Worm (Caenorhabditis elegans) whole organism, mixed stage, embryonic: Measurements from ENCODE around the gene ceh-87.

ENCODE experiments used
- M03D4.4 ChIP-seq: sonication (generic microtip); optimal IDR thresholded peaks from 2 replicates; lab custom pipeline; 2017; ENCODE audit warnings: mild to moderate bottlenecking, missing genetic modification characterization, missing compliant biosample characterization
- ceh-39 ChIP-seq: fragments of 150-350 bp; optimal IDR thresholded peaks from 2 replicates; lab custom pipeline; 2014; ENCODE audit warnings: missing biosample characterization, missing genetic modification characterization
- ces-1 ChIP-seq: fragments of 150-350 bp; optimal IDR thresholded peaks from 2 replicates; lab custom pipeline; 2014; ENCODE audit warnings: missing biosample characterization, missing genetic modification reagents, missing genetic modification characterization
- cnd-1 ChIP-seq: fragments of 200-800 bp; sonication (Bioruptor generic); optimal IDR thresholded peaks from 2 replicates; lab custom pipeline; 2018; ENCODE audit warnings: mild to moderate bottlenecking, missing genetic modification characterization, missing compliant biosample characterization
- drap-1 ChIP-seq: fragments of 200-800 bp; sonication (Bioruptor generic); optimal IDR thresholded peaks from 3 replicates; lab custom pipeline; 2018; ENCODE audit warnings: mild to moderate bottlenecking, missing genetic modification characterization, missing compliant biosample characterization
- elt-1 ChIP-seq: sonication (generic microtip); optimal IDR thresholded peaks from 2 replicates; lab custom pipeline; 2017; ENCODE audit warnings: missing genetic modification characterization, mild to moderate bottlenecking, missing compliant biosample characterization, antibody characterized with exemption, moderate library complexity, borderline replicate concordance; ENCODE audit not compliant: insufficient read depth
- elt-3 ChIP-seq: fragments of 150-350 bp; optimal IDR thresholded peaks from 2 replicates; lab custom pipeline; 2014; ENCODE audit warnings: missing biosample characterization, missing genetic modification characterization
- flh-1 ChIP-seq: fragments of 200-800 bp; sonication (Bioruptor generic); optimal IDR thresholded peaks from 2 replicates; lab custom pipeline; 2018; ENCODE audit warnings: mild to moderate bottlenecking, missing genetic modification characterization, moderate library complexity, missing compliant biosample characterization
- ham-2 ChIP-seq: fragments of 200-800 bp; sonication (Bioruptor generic); optimal IDR thresholded peaks from 2 replicates; lab custom pipeline; 2018; ENCODE audit warnings: mild to moderate bottlenecking, missing genetic modification characterization, missing compliant biosample characterization
- hlh-1 ChIP-seq: fragments of 150-350 bp; optimal IDR thresholded peaks from 2 replicates; lab custom pipeline; 2014; ENCODE audit warnings: missing biosample characterization, missing genetic modification reagents, missing genetic modification characterization
- lin-13 ChIP-seq: fragments of 150-350 bp; optimal IDR thresholded peaks from 2 replicates; lab custom pipeline; 2014; ENCODE audit warnings: missing biosample characterization, missing genetic modification characterization
- lin-32 ChIP-seq: fragments of 200-800 bp; sonication (Bioruptor generic); optimal IDR thresholded peaks from 2 replicates; lab custom pipeline; 2018; ENCODE audit warnings: mild to moderate bottlenecking, missing genetic modification characterization, missing compliant biosample characterization
- lsy-2 ChIP-seq: fragments of 150-350 bp; optimal IDR thresholded peaks from 2 replicates; lab custom pipeline; 2014; ENCODE audit warnings: missing biosample characterization, missing genetic modification characterization
- mab-5 ChIP-seq: fragments of 150-350 bp; optimal IDR thresholded peaks from 2 replicates; lab custom pipeline; 2014; ENCODE audit warnings: missing biosample characterization, missing genetic modification characterization
- mep-1 ChIP-seq: fragments of 150-350 bp; optimal IDR thresholded peaks from 2 replicates; lab custom pipeline; 2017; ENCODE audit warnings: missing biosample characterization, missing genetic modification reagents, missing genetic modification characterization, inconsistent platforms
- mls-2 ChIP-seq: sonication (generic microtip); optimal IDR thresholded peaks from 2 replicates; lab custom pipeline; 2016; ENCODE audit warnings: mild to moderate bottlenecking, missing genetic modification characterization, moderate library complexity, missing compliant biosample characterization
- nhr-2 ChIP-seq: fragments of 150-350 bp; optimal IDR thresholded peaks from 2 replicates; lab custom pipeline; 2014; ENCODE audit warnings: missing biosample characterization, missing genetic modification characterization
- nhr-237 ChIP-seq: fragments of 150-350 bp; optimal IDR thresholded peaks from 2 replicates; lab custom pipeline; 2014; ENCODE audit warnings: missing biosample characterization, missing genetic modification characterization
- nhr-28 ChIP-seq: fragments of 150-350 bp; optimal IDR thresholded peaks from 2 replicates; lab custom pipeline; 2014; ENCODE audit warnings: missing biosample characterization, missing genetic modification characterization
- nhr-76 ChIP-seq: sonication (generic microtip); optimal IDR thresholded peaks from 2 replicates; lab custom pipeline; 2017; ENCODE audit warnings: missing biosample characterization, missing genetic modification characterization
- pha-4 ChIP-seq: fragments of 150-350 bp; optimal IDR thresholded peaks from 2 replicates; lab custom pipeline; 2018; ENCODE audit warnings: missing biosample characterization, missing genetic modification reagents, missing genetic modification characterization
- sem-2 ChIP-seq: fragments of 200-800 bp; sonication (Bioruptor generic); optimal IDR thresholded peaks from 2 replicates; lab custom pipeline; 2018; ENCODE audit warnings: mild to moderate bottlenecking, missing genetic modification characterization, missing compliant biosample characterization
- snpc-4 ChIP-seq: fragments of 150-350 bp; optimal IDR thresholded peaks from 2 replicates; lab custom pipeline; 2014; ENCODE audit warnings: missing biosample characterization, missing genetic modification characterization
- sptf-1 ChIP-seq: sonication (generic microtip); optimal IDR thresholded peaks from 2 replicates; lab custom pipeline; 2017; ENCODE audit warnings: mild to moderate bottlenecking, missing genetic modification characterization, moderate library complexity, missing compliant biosample characterization
- tbx-8 ChIP-seq: fragments of 200-800 bp; sonication (Bioruptor generic); optimal IDR thresholded peaks from 2 replicates; lab custom pipeline; 2018; ENCODE audit warnings: mild to moderate bottlenecking, missing genetic modification characterization, moderate library complexity, missing compliant biosample characterization
- unc-120 ChIP-seq: sonication (generic microtip); optimal IDR thresholded peaks from 2 replicates; lab custom pipeline; 2017; ENCODE audit warnings: missing genetic modification characterization, missing compliant biosample characterization; ENCODE audit not compliant: poor library complexity, severe bottlenecking
- unc-39 ChIP-seq: fragments of 150-350 bp; optimal IDR thresholded peaks from 2 replicates; lab custom pipeline; 2014; ENCODE audit warnings: missing biosample characterization, missing genetic modification characterization
- unc-62 ChIP-seq: fragments of 150-350 bp; optimal IDR thresholded peaks from 2 replicates; lab custom pipeline; 2014; ENCODE audit warnings: missing biosample characterization, missing genetic modification reagents, missing genetic modification characterization
- zip-8 ChIP-seq: fragments of 150-350 bp; optimal IDR thresholded peaks from 2 replicates; lab custom pipeline; 2014; ENCODE audit warnings: missing biosample characterization, missing genetic modification characterization
- ztf-11 ChIP-seq: fragments of 150-350 bp; optimal IDR thresholded peaks from 2 replicates; lab custom pipeline; 2014; ENCODE audit warnings: missing biosample characterization, missing genetic modification characterization

Gene ceh-87

DNA sequence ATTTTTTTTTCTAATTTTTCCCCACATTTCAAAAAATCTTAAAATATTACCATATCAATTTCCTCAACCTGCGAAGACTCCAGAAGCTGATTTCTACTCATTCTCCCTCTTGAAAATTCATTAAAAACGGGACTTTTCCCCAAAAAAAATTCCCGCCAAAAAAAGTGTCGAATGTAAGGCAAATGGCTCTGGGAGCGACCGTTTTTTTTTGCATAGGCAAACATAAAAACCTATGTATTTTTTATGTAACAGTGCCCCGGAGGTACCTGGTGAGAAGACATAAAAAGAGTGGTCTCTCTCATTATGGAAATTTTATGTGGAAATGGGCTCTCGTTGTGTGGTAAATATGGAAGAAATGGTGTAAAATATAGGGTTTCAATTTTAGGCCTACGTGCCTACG lies at the start of gene ceh-87:
Gene ceh-87 (minus strand): TSS at position 101 of the 400 bp plus-strand sequence.
- TF ChIP-seq lin-13 (tag; lab: Kevin White, UChicago): no peak
- no peak for TF ChIP-seq nhr-28 (tag; lab: Kevin White, UChicago)
- TF ChIP-seq mep-1 (tag; lab: Kevin White, UChicago): no peak
- no peak for TF ChIP-seq hlh-1 (tag; lab: Kevin White, UChicago)
- TF ChIP-seq ham-2 (GFP tag; lab: Kevin White, UChicago): no peak

DNA sequence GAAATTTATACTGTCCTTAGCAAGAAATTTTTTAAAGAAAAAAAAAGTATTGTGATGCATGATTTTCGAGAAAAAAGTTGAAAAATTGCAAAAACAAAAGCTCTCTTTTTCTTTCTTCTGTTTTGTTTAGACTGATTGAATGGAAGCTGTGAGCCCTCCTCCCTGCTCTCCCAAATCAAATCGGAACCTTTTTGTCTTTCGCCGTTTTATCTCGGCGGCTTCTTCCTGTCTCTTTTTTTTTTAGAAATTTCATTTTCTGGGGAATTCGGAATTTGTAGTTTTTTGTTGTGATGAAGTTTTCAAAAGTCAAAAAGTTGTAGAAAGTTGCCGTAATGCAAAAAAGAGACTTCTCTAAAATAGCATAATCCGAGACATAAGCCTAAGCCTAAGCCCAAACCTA lies 46.5 kb upstream of the ceh-87 start:
- peak; percentile 28 for TF ChIP-seq ces-1 (GFP tag; lab: Kevin White, UChicago)
- no peak for TF ChIP-seq nhr-76 (tag; lab: Kevin White, UChicago)

DNA sequence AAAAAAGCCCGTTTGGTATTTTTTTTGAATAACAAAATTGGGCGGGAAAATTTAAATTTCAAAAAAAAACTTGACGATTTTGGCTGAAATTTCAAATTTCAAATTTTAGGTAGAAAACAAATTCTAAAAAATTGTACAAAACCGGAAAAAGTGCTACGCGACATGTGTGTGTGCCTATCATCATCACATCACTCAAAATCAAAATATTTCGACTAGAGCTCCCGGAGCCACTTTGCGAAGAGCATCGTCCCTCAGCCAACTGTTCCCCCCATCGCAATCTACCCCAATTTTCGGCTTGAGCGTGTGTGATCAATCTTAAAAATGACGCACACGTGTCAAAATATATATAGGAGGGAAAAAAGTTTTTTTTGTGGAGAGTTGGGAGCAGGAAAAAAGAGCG lies 42.7 kb upstream of the ceh-87 start:
- TF ChIP-seq ztf-11 (tag; lab: Kevin White, UChicago) (no peak), ceh-39 (tag; lab: Kevin White, UChicago) (no peak), elt-1 (tag; lab: Kevin White, UChicago) (no peak), sptf-1 (tag; lab: Kevin White, UChicago) (no peak), hlh-1 (tag; lab: Kevin White, UChicago) (peak; percentile 37), unc-120 (tag; lab: Kevin White, UChicago) (peak; percentile 54), unc-62 (GFP tag; lab: Kevin White, UChicago) (peak; percentile 63), ces-1 (GFP tag; lab: Kevin White, UChicago) (no peak)
- TF ChIP-seq, all 35 proteins: peak for 3

DNA sequence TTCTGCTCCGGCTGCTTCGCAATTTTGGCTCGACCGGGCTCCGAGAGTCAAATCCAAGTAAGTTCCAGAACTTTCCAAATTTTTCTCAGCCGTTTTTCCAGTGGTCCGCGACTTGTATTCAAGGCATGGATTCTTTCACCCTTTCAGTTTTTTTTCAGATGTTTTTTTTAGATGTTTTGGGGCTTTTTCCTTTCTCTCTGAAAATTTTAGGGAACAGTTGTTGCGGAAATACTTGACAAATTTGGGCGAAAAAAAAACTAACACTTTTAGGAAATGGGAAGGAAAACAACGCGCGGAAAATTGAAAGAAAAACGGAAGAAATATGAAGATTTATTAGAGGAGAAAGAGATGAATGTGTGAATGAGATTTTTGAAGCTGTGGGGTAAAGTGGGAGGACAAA lies 41.5 kb upstream of the ceh-87 start, which contains the start of the genes T05A8.11 and nep-2:
Gene T05A8.11 (minus strand): TSS at position 101 of the 400 bp plus-strand sequence.
Gene nep-2 (minus strand): TSS at position 192 of the 400 bp plus-strand sequence.
- no peak for TF ChIP-seq cnd-1 (tag; lab: Kevin White, UChicago)
- TF ChIP-seq sptf-1 (tag; lab: Kevin White, UChicago): no peak
- TF ChIP-seq ham-2 (GFP tag; lab: Kevin White, UChicago): no peak
- no peak for TF ChIP-seq elt-3 (tag; lab: Kevin White, UChicago)
- no peak for TF ChIP-seq mab-5 (tag; lab: Kevin White, UChicago)
- no peak for TF ChIP-seq unc-120 (tag; lab: Kevin White, UChicago)
- no peak for TF ChIP-seq tbx-8 (GFP tag; lab: Kevin White, UChicago)
- no peak for TF ChIP-seq lin-13 (tag; lab: Kevin White, UChicago)
- no peak for TF ChIP-seq snpc-4 (tag; lab: Kevin White, UChicago)
- TF ChIP-seq pha-4 (tag; lab: Kevin White, UChicago): no peak
- TF ChIP-seq M03D4.4: no peak
- no peak for TF ChIP-seq ces-1 (GFP tag; lab: Kevin White, UChicago)

DNA sequence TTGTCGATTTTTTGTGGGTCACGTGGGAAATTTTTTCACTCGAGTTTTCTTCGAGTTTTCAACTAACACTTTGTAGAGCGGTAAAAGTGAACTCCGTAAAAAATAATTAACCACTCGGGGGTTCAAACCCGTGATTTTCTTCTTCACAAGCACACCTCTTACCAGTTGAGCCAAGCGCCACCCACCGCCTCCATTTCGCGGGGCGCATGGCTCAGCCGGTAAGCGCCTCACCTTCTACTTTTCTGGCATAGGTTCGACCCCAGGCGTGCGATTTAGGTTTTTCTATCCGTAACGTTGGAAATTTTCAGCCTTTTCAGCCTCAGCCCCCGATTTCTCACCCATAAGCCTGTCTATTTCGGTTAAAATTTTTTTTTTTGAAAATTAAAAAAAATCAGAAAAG lies 37.9 kb upstream of the ceh-87 start:
- TF ChIP-seq nhr-2 (tag; lab: Kevin White, UChicago): no peak
- TF ChIP-seq mab-5 (tag; lab: Kevin White, UChicago): no peak
- TF ChIP-seq unc-120 (tag; lab: Kevin White, UChicago): no peak
- no peak for TF ChIP-seq nhr-237
- no peak for TF ChIP-seq cnd-1 (tag; lab: Kevin White, UChicago)
- no peak for TF ChIP-seq hlh-1 (tag; lab: Kevin White, UChicago)
- TF ChIP-seq mls-2 (tag; lab: Kevin White, UChicago): no peak
- TF ChIP-seq unc-62 (GFP tag; lab: Kevin White, UChicago): no peak
- TF ChIP-seq ham-2 (GFP tag; lab: Kevin White, UChicago): no peak
- no peak for TF ChIP-seq tbx-8 (GFP tag; lab: Kevin White, UChicago)

DNA sequence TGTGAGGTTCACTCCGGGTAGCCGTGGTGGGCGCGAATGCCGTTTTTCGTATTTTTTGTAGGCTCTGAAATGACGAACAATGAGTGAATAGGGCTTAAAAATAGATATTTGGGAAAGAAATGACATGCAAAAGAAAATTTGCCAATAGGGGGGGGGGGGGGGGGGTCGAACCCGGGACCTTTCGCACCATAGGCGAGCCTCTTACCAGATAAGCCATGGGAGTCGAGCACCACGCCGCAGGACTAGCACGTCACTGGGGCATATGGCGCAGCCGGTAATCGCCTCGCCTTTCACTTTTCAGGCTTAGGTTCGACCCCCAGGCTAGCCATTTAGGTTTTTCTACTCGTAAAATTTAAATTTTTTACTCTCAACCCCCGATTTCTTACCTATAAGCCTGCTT lies 35.1 kb upstream of the ceh-87 start:
- TF ChIP-seq nhr-2 (tag; lab: Kevin White, UChicago) (no peak), elt-3 (tag; lab: Kevin White, UChicago) (no peak), lin-32 (GFP tag; lab: Kevin White, UChicago) (no peak), elt-1 (tag; lab: Kevin White, UChicago) (no peak)
- TF ChIP-seq, all 35 proteins: peak for 0

DNA sequence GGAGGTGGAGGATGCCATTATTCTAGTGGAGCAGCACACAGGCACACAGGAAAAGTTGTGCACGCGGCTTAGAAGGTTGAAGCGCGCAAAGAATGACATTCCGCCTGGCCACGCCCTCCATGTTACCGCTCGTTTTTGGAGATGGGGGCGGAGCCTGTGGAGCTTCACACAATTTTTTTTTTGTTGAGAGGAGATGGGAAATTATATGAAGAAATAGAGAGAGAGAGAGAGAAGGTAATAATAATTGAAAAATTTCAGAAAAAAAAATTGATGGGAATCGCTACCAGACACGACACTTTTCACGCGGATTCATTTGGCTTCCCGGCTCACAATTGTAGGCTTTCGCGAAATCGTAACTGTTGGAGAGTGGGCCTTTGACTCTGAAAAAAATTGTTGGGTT lies 33.2 kb upstream of the ceh-87 start, which contains the start of gene T05A8.3:
Gene T05A8.3 (minus strand): TSS at position 101 of the 400 bp plus-strand sequence.
- TF ChIP-seq ceh-39 (tag; lab: Kevin White, UChicago) (no peak), sptf-1 (tag; lab: Kevin White, UChicago) (no peak), M03D4.4 (no peak), nhr-237 (no peak), nhr-28 (tag; lab: Kevin White, UChicago) (no peak), nhr-76 (tag; lab: Kevin White, UChicago) (no peak), drap-1 (GFP tag; lab: Kevin White, UChicago) (no peak), ztf-11 (tag; lab: Kevin White, UChicago) (no peak), lin-13 (tag; lab: Kevin White, UChicago) (no peak), ham-2 (GFP tag; lab: Kevin White, UChicago) (no peak), sem-2 (GFP tag; lab: Kevin White, UChicago) (no peak), flh-1 (GFP tag; lab: Kevin White, UChicago) (no peak), unc-39 (no peak), lsy-2 (tag; lab: Kevin White, UChicago) (no peak), lin-32 (GFP tag; lab: Kevin White, UChicago) (no peak), unc-120 (tag; lab: Kevin White, UChicago) (no peak), mls-2 (tag; lab: Kevin White, UChicago) (no peak), zip-8 (no peak)
